Fruit fly (Drosophila melanogaster) whole organism, embryonic: ENCODE data around the gene ATP7.

ENCODE experiments used
- Aef1 ChIP-seq: fragments of 200-800 bp; sonication (Bioruptor generic); IDR thresholded peaks from 3 replicates; pipeline ENCODE4 v1.3.6; 2022; ENCODE audit warnings: missing biosample characterization, missing genetic modification characterization
- CG10209 ChIP-seq: fragments of 200-800 bp; sonication (Bioruptor generic); optimal IDR thresholded peaks from 3 replicates; lab custom pipeline; 2017; ENCODE audit warnings: missing biosample characterization, mild to moderate bottlenecking, missing genetic modification characterization, missing genetic modification reagents
- CG10267 ChIP-seq: fragments of 200-800 bp; sonication (Bioruptor generic); optimal IDR thresholded peaks from 2 replicates; lab custom pipeline; 2018; ENCODE audit warnings: missing biosample characterization, mild to moderate bottlenecking, missing genetic modification characterization, moderate library complexity
- CG10321 ChIP-seq: fragments of 200-800 bp; sonication (Bioruptor generic); IDR thresholded peaks from 2 replicates; pipeline ENCODE4 v1.3.6; 2022; ENCODE audit warnings: missing biosample characterization, missing genetic modification characterization
- CG11085 ChIP-seq: fragments of 200-800 bp; sonication (Bioruptor generic); IDR thresholded peaks from 2 replicates; pipeline ENCODE4 v1.3.6; 2022; ENCODE audit warnings: missing biosample characterization, missing genetic modification characterization
- CG11398 ChIP-seq: fragments of 200-800 bp; sonication (Bioruptor generic); optimal IDR thresholded peaks from 2 replicates; lab custom pipeline; 2016; ENCODE audit warnings: missing biosample characterization, missing genetic modification characterization
- CG12659 ChIP-seq: fragments of 200-800 bp; sonication (Bioruptor generic); optimal IDR thresholded peaks from 3 replicates; lab custom pipeline; 2017; ENCODE audit warnings: mild to moderate bottlenecking, missing biosample characterization, missing genetic modification reagents, missing genetic modification characterization
- CG13424 ChIP-seq: fragments of 200-800 bp; sonication (Bioruptor generic); optimal IDR thresholded peaks from 2 replicates; lab custom pipeline; 2019; ENCODE audit warnings: missing biosample characterization, mild to moderate bottlenecking, missing genetic modification characterization, moderate library complexity
- CG14441 ChIP-seq: fragments of 200-800 bp; sonication (Bioruptor generic); IDR thresholded peaks from 2 replicates; pipeline ENCODE4 v1.3.6; 2022; ENCODE audit warnings: missing biosample characterization, missing genetic modification characterization
- CG2120 ChIP-seq: fragments of 200-800 bp; sonication (Bioruptor generic); optimal IDR thresholded peaks from 3 replicates; lab custom pipeline; 2016; ENCODE audit warnings: missing biosample characterization, missing genetic modification characterization
- CG2712 ChIP-seq: fragments of 200-800 bp; optimal IDR thresholded peaks from 3 replicates; lab custom pipeline; 2019; ENCODE audit warnings: missing biosample characterization, mild to moderate bottlenecking, missing genetic modification characterization, moderate library complexity
- CG32532 ChIP-seq: fragments of 200-800 bp; sonication (Bioruptor generic); IDR thresholded peaks from 2 replicates; pipeline ENCODE4 v1.3.6; 2022; ENCODE audit warnings: missing biosample characterization, missing genetic modification characterization
- CG43689 ChIP-seq: fragments of 200-800 bp; sonication (Bioruptor generic); IDR thresholded peaks from 2 replicates; pipeline ENCODE4 v1.3.6; 2022; ENCODE audit warnings: missing biosample characterization, missing genetic modification characterization
- CG4854 ChIP-seq: fragments of 200-800 bp; sonication (Bioruptor generic); optimal IDR thresholded peaks from 2 replicates; lab custom pipeline; 2016; ENCODE audit warnings: missing biosample characterization, missing genetic modification characterization, inconsistent platforms
- CG6689 ChIP-seq: fragments of 200-800 bp; sonication (Bioruptor generic); IDR thresholded peaks from 2 replicates; pipeline ENCODE4 v1.3.6; 2022; ENCODE audit warnings: missing biosample characterization, missing genetic modification characterization
- CG7839 ChIP-seq: fragments of 200-800 bp; sonication (Bioruptor generic); optimal IDR thresholded peaks from 3 replicates; lab custom pipeline; 2018; ENCODE audit warnings: missing biosample characterization, mild to moderate bottlenecking, missing genetic modification characterization, moderate library complexity
- CG8924 ChIP-seq: fragments of 200-800 bp; optimal IDR thresholded peaks from 3 replicates; lab custom pipeline; 2019; ENCODE audit warnings: missing biosample characterization, mild to moderate bottlenecking, missing genetic modification characterization, moderate library complexity
- CG9437 ChIP-seq: fragments of 200-800 bp; sonication (Bioruptor generic); optimal IDR thresholded peaks from 2 replicates; lab custom pipeline; 2018; ENCODE audit warnings: missing biosample characterization, mild to moderate bottlenecking, missing genetic modification characterization
- CG9727 ChIP-seq: fragments of 200-800 bp; sonication (Bioruptor generic); optimal IDR thresholded peaks from 3 replicates; lab custom pipeline; 2017; ENCODE audit warnings: missing biosample characterization, mild to moderate bottlenecking, missing genetic modification characterization
- Dad ChIP-seq: fragments of 200-800 bp; sonication (Bioruptor generic); optimal IDR thresholded peaks from 3 replicates; lab custom pipeline; 2016; ENCODE audit warnings: missing biosample characterization, missing genetic modification characterization
- Doc2 ChIP-seq: fragments of 200-800 bp; sonication (Bioruptor generic); IDR thresholded peaks from 2 replicates; pipeline ENCODE4 v1.3.6; 2022; ENCODE audit warnings: missing biosample characterization, missing genetic modification characterization
- Drgx ChIP-seq: fragments of 200-800 bp; sonication (Bioruptor generic); IDR thresholded peaks from 2 replicates; pipeline ENCODE4 v1.3.6; 2022; ENCODE audit warnings: missing biosample characterization, missing genetic modification characterization
- Fer1 ChIP-seq: fragments of 200-800 bp; sonication (Bioruptor generic); optimal IDR thresholded peaks from 2 replicates; lab custom pipeline; 2017; ENCODE audit warnings: missing biosample characterization, mild to moderate bottlenecking, missing genetic modification characterization
- HHEX ChIP-seq: fragments of 200-800 bp; sonication (Bioruptor generic); optimal IDR thresholded peaks from 3 replicates; lab custom pipeline; 2017; ENCODE audit warnings: missing biosample characterization, mild to moderate bottlenecking, missing genetic modification characterization, missing genetic modification reagents
- Hr51 ChIP-seq, 2 experiments: fragments of 200-800 bp; sonication (Bioruptor generic); optimal IDR thresholded peaks; 2 replicates in 1 of 2; 3 replicates in 1 of 2; lab custom pipeline; 2016 to 2018; ENCODE audit warnings: missing biosample characterization in 2 of 2, missing genetic modification characterization in 2 of 2, mild to moderate bottlenecking in 1 of 2, moderate library complexity in 1 of 2
- Lpt ChIP-seq: fragments of >200 bp; optimal IDR thresholded peaks from 2 replicates; lab custom pipeline; 2018; ENCODE audit warnings: missing biosample characterization, missing genetic modification characterization
- Med ChIP-seq: fragments of 200-800 bp; sonication (Bioruptor generic); peaks from one replicate; lab custom pipeline; 2016; ENCODE audit warnings: missing biosample characterization, missing genetic modification characterization, mild to moderate bottlenecking, inconsistent platforms, moderate library complexity
- Nf-YC ChIP-seq: fragments of 200-800 bp; optimal IDR thresholded peaks from 3 replicates; lab custom pipeline; 2019; ENCODE audit warnings: missing biosample characterization, mild to moderate bottlenecking, missing genetic modification characterization, moderate library complexity
- Rfx ChIP-seq: fragments of 200-800 bp; sonication (Bioruptor generic); IDR thresholded peaks from 2 replicates; pipeline ENCODE4 v1.3.6; 2022; ENCODE audit warnings: missing biosample characterization, missing genetic modification characterization
- cg ChIP-seq: fragments of 200-800 bp; sonication (Bioruptor generic); optimal IDR thresholded peaks from 3 replicates; lab custom pipeline; 2019; ENCODE audit warnings: missing biosample characterization, mild to moderate bottlenecking, missing genetic modification characterization, moderate library complexity
- chinmo ChIP-seq: fragments of 200-800 bp; sonication (Bioruptor generic); IDR thresholded peaks from 4 replicates; pipeline ENCODE4 v1.3.6; 2022; ENCODE audit warnings: missing biosample characterization, missing genetic modification characterization; ENCODE audit not compliant: partially characterized antibody
- fru ChIP-seq: fragments of >200 bp; optimal IDR thresholded peaks from 2 replicates; lab custom pipeline; 2017
- gem ChIP-seq: fragments of 200-800 bp; sonication (Bioruptor generic); optimal IDR thresholded peaks from 2 replicates; lab custom pipeline; 2019; ENCODE audit warnings: missing biosample characterization, mild to moderate bottlenecking, missing genetic modification characterization, moderate library complexity
- hth ChIP-seq: fragments of >200 bp; optimal IDR thresholded peaks from 2 replicates; lab custom pipeline; 2017; ENCODE audit warnings: inconsistent platforms
- ind ChIP-seq: fragments of 200-800 bp; sonication (Bioruptor generic); optimal IDR thresholded peaks from 3 replicates; lab custom pipeline; 2016; ENCODE audit warnings: missing biosample characterization, missing genetic modification characterization
- org-1 ChIP-seq: fragments of 200-800 bp; sonication (Bioruptor generic); optimal IDR thresholded peaks from 2 replicates; lab custom pipeline; 2017; ENCODE audit warnings: missing biosample characterization, missing genetic modification characterization
- otp ChIP-seq: fragments of 200-800 bp; sonication (Bioruptor generic); IDR thresholded peaks from 3 replicates; pipeline ENCODE4, ENCODE4 v1.3.6; 2022; ENCODE audit warnings: missing biosample characterization, missing genetic modification characterization
- pfk ChIP-seq: fragments of 200-800 bp; sonication (Bioruptor generic); optimal IDR thresholded peaks from 2 replicates; lab custom pipeline; 2018; ENCODE audit warnings: missing biosample characterization, mild to moderate bottlenecking, missing genetic modification characterization, moderate library complexity
- phol ChIP-seq: fragments of 200-800 bp; sonication (Bioruptor generic); optimal IDR thresholded peaks from 3 replicates; lab custom pipeline; 2018; ENCODE audit warnings: missing biosample characterization, mild to moderate bottlenecking, missing genetic modification characterization, moderate library complexity
- prd ChIP-seq, 3 experiments: fragments of >200 bp in 2 of 3; fragments of 200-800 bp in 1 of 3; sonication (Bioruptor generic) in 1 of 3; optimal IDR thresholded peaks in 2 of 3; IDR thresholded peaks in 1 of 3; 2 replicates in 2 of 3; 3 replicates in 1 of 3; pipeline versions ENCODE4 v1.3.6 to Lab custom; 2017 to 2022; ENCODE audit warnings: missing biosample characterization in 1 of 3, missing genetic modification characterization in 1 of 3
- row ChIP-seq: fragments of 200-800 bp; sonication (Bioruptor generic); IDR thresholded peaks from 3 replicates; pipeline ENCODE4 v1.3.6; 2022; ENCODE audit warnings: missing biosample characterization, missing genetic modification characterization
- sens ChIP-seq: fragments of 200-800 bp; sonication (Bioruptor generic); peaks from one replicate; lab custom pipeline; 2016; ENCODE audit warnings: missing biosample characterization, missing genetic modification characterization
- sisA ChIP-seq: fragments of 200-800 bp; sonication (Bioruptor generic); IDR thresholded peaks from 2 replicates; pipeline ENCODE4 v1.3.6; 2022; ENCODE audit warnings: missing biosample characterization, missing genetic modification characterization
- slbo ChIP-seq: fragments of 200-800 bp; sonication (Bioruptor generic); IDR thresholded peaks from 2 replicates; pipeline ENCODE4 v1.3.6; 2022; ENCODE audit warnings: missing biosample characterization, missing genetic modification characterization
- sna ChIP-seq: fragments of 200-800 bp; sonication (Bioruptor generic); IDR thresholded peaks from 2 replicates; pipeline ENCODE4 v1.3.6; 2022; ENCODE audit warnings: missing biosample characterization, missing genetic modification characterization; ENCODE audit not compliant: partially characterized antibody
- sug ChIP-seq: fragments of 200-800 bp; optimal IDR thresholded peaks from 2 replicates; lab custom pipeline; 2019; ENCODE audit warnings: missing biosample characterization, mild to moderate bottlenecking, missing genetic modification characterization, moderate library complexity
- unpg ChIP-seq: fragments of 200-800 bp; sonication (Bioruptor generic); optimal IDR thresholded peaks from 3 replicates; lab custom pipeline; 2018; ENCODE audit warnings: missing biosample characterization, mild to moderate bottlenecking, missing genetic modification characterization, moderate library complexity
- vvl ChIP-seq: fragments of 200-800 bp; sonication (Bioruptor generic); IDR thresholded peaks from 2 replicates; pipeline ENCODE4 v1.3.6; 2022; ENCODE audit warnings: missing biosample characterization, missing genetic modification characterization

The ATP7 gene

dm6 chrX:11820284-11821075 lies 34.3 kb upstream of the ATP7 start (continued):
- peak in 1 of 2 experiments; percentile 46 for TF ChIP-seq Hr51 (GFP tag; optimal IDR thresholded peaks at IDR 0.05; lab: Kevin White, UChicago)
- peak; percentile 4 for TF ChIP-seq CG9727
- peak; percentile 5 for TF ChIP-seq CG10209 (GFP tag; lab: Kevin White, UChicago)
- no peak for TF ChIP-seq CG8924 (tag; lab: Kevin White, UChicago)
- no peak for TF ChIP-seq hth (lab: Kevin White, UChicago)
- peak; percentile 3 for TF ChIP-seq unpg (GFP tag; lab: Kevin White, UChicago)
- TF ChIP-seq pfk (GFP tag; lab: Kevin White, UChicago), result peak; percentile 21
- peak; percentile 73 for TF ChIP-seq Med (GFP tag; lab: Kevin White, UChicago)
- TF ChIP-seq Aef1, result 0 out of 3 replicates have a peak, but pooled peaks have one; percentile 14
- peak; percentile 46 for TF ChIP-seq gem (tag; lab: Kevin White, UChicago)
- no peak for TF ChIP-seq CG10267 (tag; lab: Kevin White, UChicago)
- 0 out of 2 replicates have a peak, but pooled peaks have one; percentile 32 for TF ChIP-seq CG6689 (GFP tag; lab: Robert Waterston, UW)
- TF ChIP-seq HHEX (GFP tag; lab: Kevin White, UChicago), result no peak
- peak; percentile 53; the same call in 1 of the 4 replicates for TF ChIP-seq chinmo
- TF ChIP-seq CG11085 (GFP tag; lab: Robert Waterston, UW), result no peak
- peak; percentile 13 for TF ChIP-seq phol (tag; lab: Kevin White, UChicago)
- no peak for TF ChIP-seq Doc2
- no peak for TF ChIP-seq CG4854
- TF ChIP-seq row (GFP tag; lab: Robert Waterston, UW), result peak; percentile 51
- TF ChIP-seq CG11398 (GFP tag; lab: Kevin White, UChicago), result no peak
- TF ChIP-seq slbo (GFP tag; lab: Robert Waterston, UW), result peak; percentile 18; the same call in 1 of the 2 replicates
- TF ChIP-seq prd (optimal IDR thresholded peaks at IDR 0.05; lab: Kevin White, UChicago), result no peak
- TF ChIP-seq prd (GFP tag; IDR thresholded peaks at IDR 0.05; lab: Robert Waterston, UW), result 0 out of 3 replicates have a peak, but pooled peaks have one; percentile 11
- peak; percentile 78; the same call in 1 of the 2 replicates for TF ChIP-seq Drgx (GFP tag; lab: Robert Waterston, UW)
- TF ChIP-seq CG10321 (GFP tag; lab: Robert Waterston, UW), result peak; percentile 26; the same call in 1 of the 2 replicates
- TF ChIP-seq Lpt (GFP tag; lab: Kevin White, UChicago), result no peak
- 0 out of 2 replicates have a peak, but pooled peaks have one; percentile 24 for TF ChIP-seq Rfx (GFP tag; lab: Robert Waterston, UW)
- TF ChIP-seq sug, result peak; percentile 23
- peak; percentile 2 for TF ChIP-seq CG2712 (tag; lab: Kevin White, UChicago)
- peak; percentile 33; the same call in 1 of the 2 replicates for TF ChIP-seq CG32532 (GFP tag; lab: Robert Waterston, UW)
- TF ChIP-seq otp (GFP tag; lab: Robert Waterston, UW), result 0 out of 3 replicates have a peak, but pooled peaks have one; percentile 7
- 0 out of 2 replicates have a peak, but pooled peaks have one; percentile 15 for TF ChIP-seq sisA (GFP tag; lab: Robert Waterston, UW)
- TF ChIP-seq CG9437 (GFP tag; lab: Kevin White, UChicago), result no peak
- peak; percentile 40; the same call in 1 of the 2 replicates for TF ChIP-seq vvl (GFP tag; lab: Robert Waterston, UW)
- peak; percentile 20 for TF ChIP-seq CG7839 (tag; lab: Kevin White, UChicago)
- peak; percentile 5 for TF ChIP-seq Fer1 (GFP tag; lab: Kevin White, UChicago)
- TF ChIP-seq ind (GFP tag; lab: Kevin White, UChicago), result peak; percentile 19
- TF ChIP-seq CG14441 (GFP tag; lab: Robert Waterston, UW), result peak; percentile 33; the same call in 1 of the 2 replicates
- TF ChIP-seq sna (GFP tag; lab: Robert Waterston, UW), result no peak
- TF ChIP-seq CG2120 (GFP tag; lab: Kevin White, UChicago), result peak; percentile 11
- peak; percentile 46 for TF ChIP-seq CG13424 (tag; lab: Kevin White, UChicago)
- TF ChIP-seq fru (lab: Kevin White, UChicago), result no peak
- peak; percentile 19 for TF ChIP-seq Nf-YC (tag; lab: Kevin White, UChicago)
- TF ChIP-seq cg (GFP tag; lab: Kevin White, UChicago), result peak; percentile 39
- TF ChIP-seq Dad (GFP tag; lab: Kevin White, UChicago), result no peak
- TF ChIP-seq CG43689 (GFP tag; lab: Robert Waterston, UW), result no peak
- peak; percentile 58 for TF ChIP-seq sens
- TF ChIP-seq CG12659 (GFP tag; lab: Kevin White, UChicago), result peak; percentile 15
- no peak for TF ChIP-seq org-1 (GFP tag; lab: Kevin White, UChicago)
